Fruit fly (Drosophila melanogaster) whole organism, prepupa: ENCODE data around the gene CG11699.

Experiments
- Blimp-1 ChIP-seq: fragments of 200-800 bp; sonication (Bioruptor generic); optimal IDR thresholded peaks from 3 replicates; lab custom pipeline; 2017; ENCODE audit warnings: missing biosample characterization, missing genetic modification characterization, mild to moderate bottlenecking, moderate library complexity, missing genetic modification reagents
- CG10631 ChIP-seq: fragments of 200-800 bp; sonication (Bioruptor generic); optimal IDR thresholded peaks from 2 replicates; lab custom pipeline; 2016; ENCODE audit warnings: missing biosample characterization, missing genetic modification characterization
- CG10669 ChIP-seq: fragments of 200-800 bp; sonication (Bioruptor generic); optimal IDR thresholded peaks from 3 replicates; lab custom pipeline; 2018; ENCODE audit warnings: missing biosample characterization, mild to moderate bottlenecking, missing genetic modification characterization, moderate library complexity
- CG11294 ChIP-seq: fragments of 200-800 bp; sonication (Bioruptor generic); IDR thresholded peaks from 2 replicates; pipeline ENCODE4 v1.3.6; 2022; ENCODE audit warnings: missing biosample characterization, missing genetic modification characterization
- CG11762 ChIP-seq: fragments of 200-800 bp; sonication (Bioruptor generic); optimal IDR thresholded peaks from 3 replicates; lab custom pipeline; 2016; ENCODE audit warnings: missing biosample characterization, missing genetic modification characterization; ENCODE audit not compliant: insufficient read depth
- CG11902 ChIP-seq: fragments of 200-800 bp; sonication (Bioruptor generic); optimal IDR thresholded peaks from 3 replicates; lab custom pipeline; 2016; ENCODE audit warnings: missing biosample characterization, missing genetic modification characterization
- CG15336 ChIP-seq: fragments of 200-800 bp; sonication (Bioruptor generic); IDR thresholded peaks from 2 replicates; pipeline ENCODE4 v1.3.6; 2022; ENCODE audit warnings: missing biosample characterization, missing genetic modification characterization
- CG1621 ChIP-seq: fragments of 200-800 bp; sonication (Bioruptor generic); optimal IDR thresholded peaks from 3 replicates; lab custom pipeline; 2018; ENCODE audit warnings: missing biosample characterization, mild to moderate bottlenecking, missing genetic modification characterization
- CG16779 ChIP-seq: fragments of 200-800 bp; sonication (Bioruptor generic); optimal IDR thresholded peaks from 3 replicates; lab custom pipeline; 2017; ENCODE audit warnings: missing biosample characterization, mild to moderate bottlenecking, missing genetic modification characterization
- CG3032 ChIP-seq: fragments of 200-800 bp; optimal IDR thresholded peaks from 2 replicates; lab custom pipeline; 2019; ENCODE audit warnings: missing biosample characterization, mild to moderate bottlenecking, missing genetic modification characterization, moderate library complexity
- CG31627 ChIP-seq: fragments of 200-800 bp; sonication (Bioruptor generic); optimal IDR thresholded peaks from 3 replicates; lab custom pipeline; 2016; ENCODE audit warnings: missing biosample characterization, missing genetic modification characterization
- CG32006 ChIP-seq: fragments of 200-800 bp; sonication (Bioruptor generic); optimal IDR thresholded peaks from 3 replicates; lab custom pipeline; 2017; ENCODE audit warnings: missing biosample characterization, mild to moderate bottlenecking, missing genetic modification characterization
- CG34406 ChIP-seq: fragments of 200-800 bp; sonication (Bioruptor generic); optimal IDR thresholded peaks from 3 replicates; lab custom pipeline; 2016; ENCODE audit warnings: missing biosample characterization, missing genetic modification characterization
- CG3919 ChIP-seq: fragments of 200-800 bp; sonication (Bioruptor generic); optimal IDR thresholded peaks from 3 replicates; lab custom pipeline; 2016; ENCODE audit warnings: missing biosample characterization, missing genetic modification characterization
- CG4318 ChIP-seq: fragments of 200-800 bp; sonication (Bioruptor generic); optimal IDR thresholded peaks from 3 replicates; lab custom pipeline; 2017; ENCODE audit warnings: missing biosample characterization, mild to moderate bottlenecking, missing genetic modification characterization
- CG6163 ChIP-seq: fragments of 200-800 bp; sonication (Bioruptor generic); IDR thresholded peaks from 3 replicates; pipeline ENCODE4 v1.3.6; 2022; ENCODE audit warnings: missing biosample characterization, missing genetic modification characterization
- CG6808 ChIP-seq: fragments of 200-800 bp; sonication (Bioruptor generic); optimal IDR thresholded peaks from 3 replicates; lab custom pipeline; 2017; ENCODE audit warnings: missing biosample characterization, missing genetic modification characterization, mild to moderate bottlenecking, moderate library complexity, missing genetic modification reagents
- CG6854 ChIP-seq: fragments of 200-800 bp; sonication (Bioruptor generic); optimal IDR thresholded peaks from 2 replicates; lab custom pipeline; 2017; ENCODE audit warnings: missing biosample characterization, mild to moderate bottlenecking, missing genetic modification characterization
- CG7368 ChIP-seq: fragments of 200-800 bp; sonication (Bioruptor generic); optimal IDR thresholded peaks from 3 replicates; lab custom pipeline; 2016; ENCODE audit warnings: missing biosample characterization, missing genetic modification characterization
- CG8319 ChIP-seq: fragments of 200-800 bp; sonication (Bioruptor generic); optimal IDR thresholded peaks from 3 replicates; lab custom pipeline; 2016; ENCODE audit warnings: missing biosample characterization, missing genetic modification characterization
- CG8632 ChIP-seq: fragments of 200-800 bp; sonication (Bioruptor generic); optimal IDR thresholded peaks from 3 replicates; lab custom pipeline; 2016; ENCODE audit warnings: missing biosample characterization, missing genetic modification characterization
- CG9139 ChIP-seq: fragments of 200-800 bp; sonication (Bioruptor generic); optimal IDR thresholded peaks from 3 replicates; lab custom pipeline; 2017; ENCODE audit warnings: missing biosample characterization, mild to moderate bottlenecking, missing genetic modification characterization
- Eip78C ChIP-seq: fragments of 200-800 bp; sonication (Bioruptor generic); peaks from one replicate; lab custom pipeline; 2016; ENCODE audit warnings: missing biosample characterization, missing genetic modification characterization
- Ets21C ChIP-seq: fragments of 200-800 bp; sonication (Bioruptor generic); optimal IDR thresholded peaks from 3 replicates; lab custom pipeline; 2016; ENCODE audit warnings: missing biosample characterization, missing genetic modification characterization
- Ets96B ChIP-seq: fragments of 200-800 bp; optimal IDR thresholded peaks from 2 replicates; lab custom pipeline; 2019; ENCODE audit warnings: missing biosample characterization, mild to moderate bottlenecking, missing genetic modification characterization, moderate library complexity
- Hr38 ChIP-seq: sonication (Bioruptor generic); optimal IDR thresholded peaks from 2 replicates; lab custom pipeline; 2016; ENCODE audit warnings: missing biosample characterization, missing genetic modification characterization
- Hr4 ChIP-seq: fragments of 200-800 bp; sonication (Bioruptor generic); optimal IDR thresholded peaks from 3 replicates; lab custom pipeline; 2016; ENCODE audit warnings: missing biosample characterization, missing genetic modification characterization
- Met ChIP-seq: fragments of 200-800 bp; sonication (Bioruptor generic); optimal IDR thresholded peaks from 3 replicates; lab custom pipeline; 2016; ENCODE audit warnings: missing biosample characterization, missing genetic modification characterization
- OdsH ChIP-seq: fragments of 200-800 bp; sonication (Bioruptor generic); optimal IDR thresholded peaks from 3 replicates; lab custom pipeline; 2016; ENCODE audit warnings: missing biosample characterization, missing genetic modification characterization
- Sox102F ChIP-seq: fragments of 200-800 bp; sonication (Bioruptor generic); optimal IDR thresholded peaks from 2 replicates; lab custom pipeline; 2016; ENCODE audit warnings: missing biosample characterization, mild to moderate bottlenecking, missing genetic modification characterization
- Sox14 ChIP-seq: fragments of 200-800 bp; sonication (Bioruptor generic); optimal IDR thresholded peaks from 3 replicates; lab custom pipeline; 2016; ENCODE audit warnings: missing biosample characterization, missing genetic modification characterization
- Sox15 ChIP-seq: fragments of 200-800 bp; sonication (Bioruptor generic); optimal IDR thresholded peaks from 3 replicates; lab custom pipeline; 2016; ENCODE audit warnings: missing biosample characterization, missing genetic modification characterization
- achi ChIP-seq: fragments of 200-800 bp; sonication (Bioruptor generic); optimal IDR thresholded peaks from 3 replicates; lab custom pipeline; 2016; ENCODE audit warnings: missing biosample characterization, missing genetic modification characterization
- acj6 ChIP-seq: fragments of 200-800 bp; sonication (Bioruptor generic); optimal IDR thresholded peaks from 3 replicates; lab custom pipeline; 2016; ENCODE audit warnings: missing biosample characterization, missing genetic modification characterization
- cyc ChIP-seq: fragments of 200-800 bp; sonication (Bioruptor generic); optimal IDR thresholded peaks from 3 replicates; lab custom pipeline; 2016; ENCODE audit warnings: missing biosample characterization, missing genetic modification characterization
- dac ChIP-seq: fragments of 200-800 bp; sonication (Bioruptor generic); optimal IDR thresholded peaks from 2 replicates; lab custom pipeline; 2017; ENCODE audit warnings: missing biosample characterization, mild to moderate bottlenecking, missing genetic modification characterization
- dsx ChIP-seq: fragments of 200-800 bp; optimal IDR thresholded peaks from 3 replicates; lab custom pipeline; 2019; ENCODE audit warnings: missing biosample characterization, mild to moderate bottlenecking, missing genetic modification characterization, moderate library complexity; ENCODE audit not compliant: poor library complexity, severe bottlenecking
- eg ChIP-seq: fragments of 200-800 bp; sonication (Bioruptor generic); IDR thresholded peaks from 3 replicates; pipeline ENCODE4 v1.3.6; 2022; ENCODE audit warnings: missing biosample characterization, missing genetic modification characterization
- esn ChIP-seq: fragments of 200-800 bp; sonication (Bioruptor generic); optimal IDR thresholded peaks from 2 replicates; lab custom pipeline; 2016; ENCODE audit warnings: missing biosample characterization, mild to moderate bottlenecking, missing genetic modification characterization, moderate library complexity
- fd59A ChIP-seq: fragments of 200-800 bp; sonication (Bioruptor generic); optimal IDR thresholded peaks from 2 replicates; lab custom pipeline; 2017; ENCODE audit warnings: missing biosample characterization, mild to moderate bottlenecking, missing genetic modification characterization, missing genetic modification reagents
- fd85E ChIP-seq: fragments of 200-800 bp; sonication (Bioruptor generic); optimal IDR thresholded peaks from 3 replicates; lab custom pipeline; 2016; ENCODE audit warnings: missing biosample characterization, missing genetic modification characterization
- lz ChIP-seq: fragments of 200-800 bp; sonication (Bioruptor generic); optimal IDR thresholded peaks from 3 replicates; lab custom pipeline; 2016; ENCODE audit warnings: missing biosample characterization, missing genetic modification characterization
- net ChIP-seq: fragments of 200-800 bp; sonication (Bioruptor generic); optimal IDR thresholded peaks from 3 replicates; lab custom pipeline; 2016; ENCODE audit warnings: missing biosample characterization, missing genetic modification characterization
- spab ChIP-seq: fragments of 200-800 bp; sonication (Bioruptor generic); optimal IDR thresholded peaks from 2 replicates; lab custom pipeline; 2017; ENCODE audit warnings: missing biosample characterization, mild to moderate bottlenecking, missing genetic modification characterization, missing genetic modification reagents
- ss ChIP-seq, 2 experiments: fragments of 200-800 bp; sonication (Bioruptor generic); optimal IDR thresholded peaks; 2 replicates in 1 of 2; 3 replicates in 1 of 2; lab custom pipeline; 2017 to 2018; ENCODE audit warnings: mild to moderate bottlenecking in 2 of 2, missing biosample characterization in 2 of 2, missing genetic modification characterization in 2 of 2, moderate library complexity in 1 of 2
- svp ChIP-seq: fragments of 200-800 bp; sonication (Bioruptor generic); peaks from one replicate; lab custom pipeline; 2016; ENCODE audit warnings: missing biosample characterization, missing genetic modification characterization
- vri ChIP-seq: fragments of 200-800 bp; sonication (Bioruptor generic); optimal IDR thresholded peaks from 3 replicates; lab custom pipeline; 2016; ENCODE audit warnings: missing biosample characterization, mild to moderate bottlenecking, missing genetic modification characterization

The CG11699 gene

DNA sequence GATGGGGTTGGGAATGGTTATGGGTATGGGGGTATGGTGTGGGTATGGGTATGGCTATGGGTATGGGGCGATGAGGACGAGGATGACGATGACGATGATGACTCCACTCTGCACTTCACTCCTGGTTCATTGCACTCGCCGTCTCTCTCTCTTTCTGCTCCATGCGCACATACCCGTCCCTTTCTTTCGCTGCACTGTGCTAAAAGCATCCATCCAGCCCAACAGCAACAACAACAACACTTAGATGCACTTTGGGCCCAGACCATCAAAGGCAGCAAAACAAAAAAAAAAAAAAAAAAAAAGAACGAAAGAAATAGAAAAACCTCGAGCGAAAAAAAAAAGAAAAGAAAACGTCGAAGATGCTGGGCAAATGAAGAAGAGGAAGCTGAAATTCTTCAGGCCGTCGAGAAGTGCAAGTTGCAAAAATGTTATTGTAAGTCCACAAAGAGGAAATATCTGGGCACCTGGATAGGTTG is 25.4 kb upstream of the CG11699 start (continued):
- no peak for TF ChIP-seq Sox14 (GFP tag; lab: Kevin White, UChicago)
- TF ChIP-seq esn, result no peak
- no peak for TF ChIP-seq dsx
- no peak for TF ChIP-seq Ets21C
- TF ChIP-seq, all 60 proteins: peak for 7

DNA sequence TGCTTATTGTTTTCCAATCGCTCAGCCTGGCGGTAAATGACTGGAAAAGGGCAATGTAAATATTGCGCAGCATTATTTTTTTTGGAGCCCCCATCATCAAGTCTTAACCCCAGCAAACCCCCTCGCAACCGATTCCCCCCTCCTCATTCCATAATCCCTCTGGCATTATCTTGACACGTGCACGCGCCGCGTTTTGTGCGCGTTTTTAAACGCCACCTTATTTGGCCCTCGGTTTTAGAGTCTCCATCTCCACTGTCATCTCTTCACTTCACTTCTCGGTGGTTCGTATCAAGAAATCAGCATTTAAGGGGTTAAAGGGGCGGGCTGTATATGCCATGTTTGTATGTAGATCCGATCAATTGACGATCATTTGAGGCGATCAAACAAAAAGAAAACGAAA is 23.5 kb upstream of the CG11699 start:
- no peak for TF ChIP-seq CG11294 (GFP tag; lab: Robert Waterston, UW)
- no peak for TF ChIP-seq CG4318 (GFP tag; lab: Kevin White, UChicago)
- TF ChIP-seq net (GFP tag; lab: Kevin White, UChicago), result no peak
- no peak for TF ChIP-seq CG32006 (GFP tag; lab: Kevin White, UChicago)
- no peak for TF ChIP-seq CG6808 (GFP tag; lab: Kevin White, UChicago)
- no peak for TF ChIP-seq CG34406 (GFP tag; lab: Kevin White, UChicago)
- TF ChIP-seq Sox14 (GFP tag; lab: Kevin White, UChicago), result no peak
- no peak for TF ChIP-seq CG16779
- TF ChIP-seq Sox15, result no peak
- no peak for TF ChIP-seq Hr4 (GFP tag; lab: Kevin White, UChicago)
- TF ChIP-seq svp (GFP tag; lab: Kevin White, UChicago), result no peak

DNA sequence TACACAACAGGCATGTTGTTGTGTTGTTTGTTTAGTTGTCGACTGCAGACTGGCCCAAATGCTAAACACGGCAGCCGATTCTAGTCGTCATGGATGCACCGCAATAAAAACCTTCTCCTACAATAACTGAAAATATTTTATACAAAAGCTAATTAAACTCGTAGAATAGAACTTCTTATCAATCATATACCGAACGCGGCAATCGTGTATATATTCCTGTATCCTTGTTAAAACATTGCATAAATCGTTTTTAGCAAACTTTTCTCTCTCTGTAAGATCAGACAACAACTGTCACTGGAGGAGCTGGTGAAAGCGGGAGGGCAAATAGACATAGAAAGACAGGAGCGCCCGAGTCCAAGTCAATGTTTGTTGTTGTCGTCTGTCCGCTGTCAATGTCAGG is 21.7 kb upstream of the CG11699 start:
- TF ChIP-seq CG10631 (GFP tag; lab: Kevin White, UChicago) (peak; percentile 54), cyc (GFP tag; lab: Kevin White, UChicago) (peak; percentile 13), CG3919 (peak; percentile 65), spab (peak; percentile 13), Eip78C (GFP tag; lab: Kevin White, UChicago) (peak; percentile 91), eg (GFP tag; lab: Robert Waterston, UW) (peak; percentile 70), CG6163 (GFP tag; lab: Robert Waterston, UW) (peak; percentile 68; the same call in 2 of the 3 replicates), Hr38 (GFP tag; lab: Kevin White, UChicago) (no peak), CG15336 (GFP tag; lab: Robert Waterston, UW) (peak; percentile 76), fd85E (GFP tag; lab: Kevin White, UChicago) (no peak), achi (GFP tag; lab: Kevin White, UChicago) (peak; percentile 66), CG10669 (peak; percentile 38), Sox15 (no peak), net (GFP tag; lab: Kevin White, UChicago) (peak; percentile 57), CG9139 (GFP tag; lab: Kevin White, UChicago) (no peak), Blimp-1 (GFP tag; lab: Kevin White, UChicago) (no peak), CG8632 (GFP tag; lab: Kevin White, UChicago) (no peak), svp (GFP tag; lab: Kevin White, UChicago) (peak; percentile 11), Met (GFP tag; lab: Kevin White, UChicago) (peak; percentile 2), CG32006 (GFP tag; lab: Kevin White, UChicago) (peak; percentile 83), CG34406 (GFP tag; lab: Kevin White, UChicago) (no peak), CG6808 (GFP tag; lab: Kevin White, UChicago) (no peak), Sox102F (no peak), CG31627 (peak; percentile 9), CG4318 (GFP tag; lab: Kevin White, UChicago) (peak; percentile 33), CG1621 (tag; lab: Kevin White, UChicago) (peak; percentile 15), fd59A (no peak), CG7368 (peak; percentile 29), vri (GFP tag; lab: Kevin White, UChicago) (no peak), dac (GFP tag; lab: Kevin White, UChicago) (peak; percentile 19), CG6854 (GFP tag; lab: Kevin White, UChicago) (no peak), Sox14 (GFP tag; lab: Kevin White, UChicago) (peak; percentile 61), ss (GFP tag; optimal IDR thresholded peaks at IDR 0.05; lab: Kevin White, UChicago) (no peak), CG11762 (GFP tag; lab: Kevin White, UChicago) (peak; percentile 3), CG3032 (tag; lab: Kevin White, UChicago) (peak; percentile 24), Ets21C (no peak), Hr4 (GFP tag; lab: Kevin White, UChicago) (peak; percentile 54), acj6 (peak; percentile 59), Ets96B (tag; lab: Kevin White, UChicago) (peak; percentile 27), OdsH (GFP tag; lab: Kevin White, UChicago) (peak; percentile 52), lz (GFP tag; lab: Kevin White, UChicago) (no peak), CG11902 (GFP tag; lab: Kevin White, UChicago) (no peak), CG8319 (GFP tag; lab: Kevin White, UChicago) (no peak)
